Fruit fly (Drosophila melanogaster) whole organism, wandering third instar larva: ENCODE data around the gene AANATL2.

Source experiments
- Abd-B ChIP-seq: fragments of >200 bp; optimal IDR thresholded peaks from 2 replicates; lab custom pipeline; 2017; ENCODE audit warnings: missing biosample characterization, missing genetic modification characterization
- Sp1 ChIP-seq: fragments of 200-800 bp; sonication (Bioruptor generic); optimal IDR thresholded peaks from 3 replicates; lab custom pipeline; 2019; ENCODE audit warnings: missing biosample characterization, mild to moderate bottlenecking, missing genetic modification characterization, moderate library complexity
- dmrt93B ChIP-seq: fragments of 200-800 bp; sonication (Bioruptor generic); optimal IDR thresholded peaks from 2 replicates; lab custom pipeline; 2018; ENCODE audit warnings: missing biosample characterization, mild to moderate bottlenecking, missing genetic modification characterization
- fru ChIP-seq: fragments of 200-800 bp; sonication (Bioruptor generic); optimal IDR thresholded peaks from 3 replicates; lab custom pipeline; 2016; ENCODE audit warnings: missing biosample characterization, mild to moderate bottlenecking, missing genetic modification characterization
- h ChIP-seq: fragments of 200-800 bp; sonication (Bioruptor generic); optimal IDR thresholded peaks from 3 replicates; lab custom pipeline; 2016; ENCODE audit warnings: missing biosample characterization, mild to moderate bottlenecking, missing genetic modification characterization
- lola ChIP-seq: fragments of >200 bp; optimal IDR thresholded peaks from 2 replicates; lab custom pipeline; 2017; ENCODE audit warnings: missing biosample characterization, missing genetic modification characterization
- psq ChIP-seq: fragments of 200-800 bp; sonication (Bioruptor generic); optimal IDR thresholded peaks from 3 replicates; lab custom pipeline; 2017; ENCODE audit warnings: missing biosample characterization, mild to moderate bottlenecking, missing genetic modification characterization, moderate library complexity
- tai ChIP-seq: sonication (Bioruptor generic); optimal IDR thresholded peaks from 2 replicates; lab custom pipeline; 2016; ENCODE audit warnings: missing biosample characterization, missing genetic modification characterization
- usp ChIP-seq: fragments of >200 bp; optimal IDR thresholded peaks from 2 replicates; lab custom pipeline; 2017; ENCODE audit warnings: missing biosample characterization, missing genetic modification characterization
- woc ChIP-seq: sonication (Bioruptor generic); optimal IDR thresholded peaks from 2 replicates; lab custom pipeline; 2016; ENCODE audit warnings: missing biosample characterization, mild to moderate bottlenecking, missing genetic modification characterization

dm6 chr2L:6213505-6213904 is 42.2 kb upstream of the AANATL2 start:
- TF ChIP-seq Abd-B (no peak), tai (GFP tag; lab: Kevin White, UChicago) (no peak), dmrt93B (no peak), lola (GFP tag; lab: Kevin White, UChicago) (no peak), h (GFP tag; lab: Kevin White, UChicago) (no peak), psq (GFP tag; lab: Kevin White, UChicago) (no peak), usp (no peak), woc (GFP tag; lab: Kevin White, UChicago) (no peak), Sp1 (GFP tag; lab: Kevin White, UChicago) (no peak), fru (GFP tag; lab: Kevin White, UChicago) (no peak)
